Worm (Caenorhabditis elegans) whole organism, midembryonic: ENCODE data around the gene R11D1.7.

ENCODE experiments used
- T22C8.4 ChIP-seq: fragments of 200-800 bp; sonication (Bioruptor generic); IDR thresholded peaks from 2 replicates; pipeline ENCODE4 v1.3.6; 2022; ENCODE audit warnings: missing genetic modification characterization, missing compliant biosample characterization
- cog-1 ChIP-seq: sonication (generic microtip); optimal IDR thresholded peaks from 2 replicates; lab custom pipeline; 2016; ENCODE audit warnings: missing genetic modification characterization, missing compliant biosample characterization
- flt-1 ChIP-seq: fragments of 200-800 bp; sonication (Bioruptor generic); IDR thresholded peaks from 2 replicates; pipeline ENCODE4 v1.3.6; 2022; ENCODE audit warnings: missing genetic modification characterization, missing compliant biosample characterization
- klf-2 ChIP-seq: fragments of 200-800 bp; sonication (Bioruptor generic); conservative IDR thresholded peaks from 2 replicates; pipeline ENCODE4 v1.3.6; 2022; ENCODE audit warnings: missing genetic modification reagents, missing genetic modification characterization, missing compliant biosample characterization
- med-1 ChIP-seq: sonication (generic microtip); optimal IDR thresholded peaks from 2 replicates; lab custom pipeline; 2017; ENCODE audit warnings: missing genetic modification characterization, mild to moderate bottlenecking, missing compliant biosample characterization, antibody characterized with exemption, missing genetic modification reagents; ENCODE audit not compliant: insufficient read depth
- ref-1 ChIP-seq: fragments of 200-800 bp; sonication (Bioruptor generic); conservative IDR thresholded peaks from 2 replicates; pipeline ENCODE4 v1.3.6; 2022; ENCODE audit warnings: missing genetic modification reagents, missing genetic modification characterization, missing compliant biosample characterization
- tab-1 ChIP-seq: fragments of 200-800 bp; sonication (Bioruptor generic); IDR thresholded peaks from 2 replicates; pipeline ENCODE4 v1.3.6; 2022; ENCODE audit warnings: missing genetic modification characterization, missing compliant biosample characterization
- ztf-23 ChIP-seq: fragments of 200-800 bp; sonication (Bioruptor generic); IDR thresholded peaks from 2 replicates; pipeline ENCODE4 v1.3.6; 2022; ENCODE audit warnings: missing genetic modification reagents, missing genetic modification characterization, missing compliant biosample characterization
- ztf-29 ChIP-seq: fragments of 200-800 bp; sonication (Bioruptor generic); IDR thresholded peaks from 2 replicates; pipeline ENCODE4 v1.3.6; 2022; ENCODE audit warnings: missing genetic modification reagents, missing genetic modification characterization, missing compliant biosample characterization

R11D1.7 gene

DNA sequence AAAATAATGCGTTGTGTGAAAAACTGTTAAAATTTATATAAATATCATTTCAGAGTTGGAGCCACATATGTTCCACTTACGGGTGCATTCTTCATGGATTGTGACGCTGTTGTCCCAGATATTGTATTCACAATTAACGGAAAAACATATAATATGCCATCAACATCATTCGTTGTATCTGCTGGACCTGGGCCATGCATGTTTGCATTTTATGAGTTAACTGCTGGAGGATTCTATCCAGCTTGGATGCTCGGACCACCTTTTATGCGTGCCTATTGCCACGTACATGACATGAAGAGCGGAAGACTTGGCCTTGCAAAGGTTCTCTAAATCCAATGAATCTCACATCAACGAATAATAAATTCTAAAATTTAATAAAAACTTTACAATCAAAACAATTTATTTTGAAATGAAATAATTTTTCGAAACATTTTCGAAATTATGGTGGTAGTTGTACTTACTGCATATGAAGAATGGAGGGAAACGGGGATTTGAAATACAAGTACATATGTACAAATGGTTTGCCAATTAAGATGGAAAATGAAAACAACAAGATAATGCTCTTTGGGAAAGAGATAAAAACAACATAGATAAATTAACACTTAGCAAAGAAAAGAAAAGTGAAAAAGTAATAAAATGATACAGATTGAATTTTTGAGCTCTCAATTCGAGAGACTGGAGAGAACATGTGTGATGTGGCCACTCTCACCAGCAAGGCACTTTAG, 24.1 kb downstream of the R11D1.7 start:
- TF ChIP-seq klf-2 (GFP tag; lab: Robert Waterston, UW) (no peak), T22C8.4 (GFP tag; lab: Robert Waterston, UW) (no peak), cog-1 (no peak), ztf-23 (GFP tag; lab: Robert Waterston, UW) (no peak), med-1 (GFP tag; lab: Kevin White, UChicago) (no peak), ref-1 (no peak), tab-1 (GFP tag; lab: Robert Waterston, UW) (no peak), ztf-29 (no peak), flt-1 (GFP tag; lab: Robert Waterston, UW) (no peak)

- TF ChIP-seq tab-1 (GFP tag; lab: Robert Waterston, UW) = no peak
- no peak for TF ChIP-seq klf-2 (GFP tag; lab: Robert Waterston, UW)
- no peak for TF ChIP-seq T22C8.4 (GFP tag; lab: Robert Waterston, UW)
- no peak for TF ChIP-seq med-1 (GFP tag; lab: Kevin White, UChicago)
- no peak for TF ChIP-seq ref-1
- no peak for TF ChIP-seq flt-1 (GFP tag; lab: Robert Waterston, UW)
- no peak for TF ChIP-seq ztf-29
- no peak for TF ChIP-seq cog-1
These were observed 25.2 kb downstream of the R11D1.7 start, which contains the start of gene C15C8.7 for ce11 chrV:12744979-12745378. Gene C15C8.7 (minus strand): TSS chrV:12745050.

ce11 chrV:12747431-12747830, 27.6 kb downstream of the R11D1.7 start, which contains the start of gene C15C8.4:
Gene C15C8.4 (minus strand): TSS chrV:12747463.
- TF ChIP-seq T22C8.4 (GFP tag; lab: Robert Waterston, UW) (no peak), cog-1 (no peak), ztf-29 (no peak), ztf-23 (GFP tag; lab: Robert Waterston, UW) (no peak), klf-2 (GFP tag; lab: Robert Waterston, UW) (no peak), med-1 (GFP tag; lab: Kevin White, UChicago) (no peak), flt-1 (GFP tag; lab: Robert Waterston, UW) (no peak), ref-1 (no peak), tab-1 (GFP tag; lab: Robert Waterston, UW) (no peak)

ce11 chrV:12747856-12748255, 28.0 kb downstream of the R11D1.7 start, which contains the start of gene C15C8.5:
Gene C15C8.5 (plus strand): TSS chrV:12748007.
- TF ChIP-seq ref-1 = no peak
- TF ChIP-seq ztf-29 = no peak
- TF ChIP-seq cog-1 = no peak
- no peak for TF ChIP-seq klf-2 (GFP tag; lab: Robert Waterston, UW)
- no peak for TF ChIP-seq T22C8.4 (GFP tag; lab: Robert Waterston, UW)
- no peak for TF ChIP-seq med-1 (GFP tag; lab: Kevin White, UChicago)

- no peak for TF ChIP-seq klf-2 (GFP tag; lab: Robert Waterston, UW)
- no peak for TF ChIP-seq ref-1
- no peak for TF ChIP-seq ztf-29
- TF ChIP-seq ztf-23 (GFP tag; lab: Robert Waterston, UW) = no peak
- TF ChIP-seq T22C8.4 (GFP tag; lab: Robert Waterston, UW) = no peak
- TF ChIP-seq cog-1 = no peak
These were observed 29.7 kb downstream of the R11D1.7 start for ce11 chrV:12749558-12749957.

DNA sequence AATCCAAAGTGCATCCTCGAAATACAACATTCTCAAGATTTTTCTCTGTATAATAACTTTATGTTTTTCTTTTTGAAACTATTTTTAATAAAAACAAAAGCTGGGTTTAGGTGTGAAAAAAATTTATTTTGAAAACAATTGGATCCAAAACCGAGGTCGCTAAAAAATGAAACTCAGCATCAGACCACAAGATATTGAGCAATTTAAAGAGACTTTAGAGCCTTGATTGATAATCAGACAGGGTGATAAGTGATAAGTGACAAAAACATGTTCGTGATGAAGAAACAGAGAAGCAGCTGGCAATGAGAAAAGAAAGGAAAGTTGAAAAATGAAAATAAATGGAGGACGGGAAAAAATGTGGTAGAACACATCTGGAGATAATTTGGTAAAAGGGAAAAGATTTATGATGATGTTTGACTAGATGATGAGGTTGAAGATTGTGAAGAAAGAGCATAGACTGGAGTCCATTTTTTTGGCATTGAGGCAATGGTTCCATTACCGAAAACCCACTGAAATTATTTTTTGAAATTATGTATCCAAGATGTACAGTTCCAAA, 31.8 kb downstream of the R11D1.7 start, which contains the start of gene C15C8.6:
Gene C15C8.6 (minus strand): TSS at position 51 of the 556 bp plus-strand sequence.
- TF ChIP-seq ztf-23 (GFP tag; lab: Robert Waterston, UW) (no peak), med-1 (GFP tag; lab: Kevin White, UChicago) (no peak)

- TF ChIP-seq tab-1 (GFP tag; lab: Robert Waterston, UW) (no peak), cog-1 (no peak), ref-1 (no peak), ztf-29 (no peak), ztf-23 (GFP tag; lab: Robert Waterston, UW) (no peak), flt-1 (GFP tag; lab: Robert Waterston, UW) (no peak), T22C8.4 (GFP tag; lab: Robert Waterston, UW) (no peak)
These were observed 32.6 kb downstream of the R11D1.7 start, which contains the start of gene C15C8.8 for ce11 chrV:12752407-12752806. Gene C15C8.8 (minus strand): TSS chrV:12752507.

DNA sequence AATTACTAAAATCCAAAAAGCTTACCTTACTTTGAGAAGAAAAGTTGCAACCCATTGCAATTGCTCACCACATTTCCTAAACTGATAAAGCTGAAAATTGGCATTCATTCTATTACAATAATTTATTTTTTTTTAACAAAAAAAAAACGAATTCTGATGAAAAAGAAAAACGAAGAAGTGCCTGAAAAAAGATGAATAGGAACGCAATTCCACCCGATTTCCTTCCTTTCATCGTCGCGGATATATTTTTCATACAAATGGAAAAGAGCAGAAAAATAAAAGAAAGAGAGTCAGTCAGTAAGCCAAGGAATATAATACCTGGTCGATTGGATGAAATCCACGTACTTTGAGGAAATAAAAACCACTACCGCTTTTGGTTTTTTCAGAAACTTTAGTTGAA, 35.0 kb downstream of the R11D1.7 start, which contains the start of gene gpa-13:
Gene gpa-13 (minus strand): TSS at position 101 of the 400 bp plus-strand sequence.
- TF ChIP-seq ztf-29 (no peak), flt-1 (GFP tag; lab: Robert Waterston, UW) (no peak), cog-1 (no peak), T22C8.4 (GFP tag; lab: Robert Waterston, UW) (no peak), med-1 (GFP tag; lab: Kevin White, UChicago) (no peak), tab-1 (GFP tag; lab: Robert Waterston, UW) (no peak), klf-2 (GFP tag; lab: Robert Waterston, UW) (no peak), ref-1 (no peak), ztf-23 (GFP tag; lab: Robert Waterston, UW) (no peak)

ce11 chrV:12759660-12760059, 39.8 kb downstream of the R11D1.7 start, which contains the start of gene papl-1:
Gene papl-1 (minus strand): TSS chrV:12759760.
- TF ChIP-seq med-1 (GFP tag; lab: Kevin White, UChicago) (no peak), ztf-29 (no peak), klf-2 (GFP tag; lab: Robert Waterston, UW) (no peak), ref-1 (no peak), T22C8.4 (GFP tag; lab: Robert Waterston, UW) (no peak), tab-1 (GFP tag; lab: Robert Waterston, UW) (no peak), cog-1 (no peak), ztf-23 (GFP tag; lab: Robert Waterston, UW) (no peak), flt-1 (GFP tag; lab: Robert Waterston, UW) (no peak)
